Fruit fly (Drosophila melanogaster): ENCODE data around the gene Pits.
A peak's percentile ranks its signal among the peaks of the same experiment; 100 is the strongest.

Gene Pits

dm6 chrX:12581305-12581676 is 1.7 kb downstream of the Pits start:
- TF ChIP-seq Hr4 (GFP tag; optimal IDR thresholded peaks at IDR 0.05) (no peak), Ets21C (GFP tag; optimal IDR thresholded peaks at IDR 0.05) (no peak), Gug (GFP tag; IDR thresholded peaks at IDR 0.05) (no peak), spab (GFP tag; optimal IDR thresholded peaks at IDR 0.05) (no peak), Eip75B (GFP tag; optimal IDR thresholded peaks at IDR 0.05) (no peak), CG16779 (tag; optimal IDR thresholded peaks at IDR 0.05) (no peak), Hr39 (GFP tag; optimal IDR thresholded peaks at IDR 0.05) (no peak), Eip93F (GFP tag; optimal IDR thresholded peaks at IDR 0.05) (no peak), salr (GFP tag; optimal IDR thresholded peaks at IDR 0.05) (no peak)

dm6 chrX:12580498-12581304 is 2.3 kb downstream of the Pits start:
- TF ChIP-seq fd85E (GFP tag; optimal IDR thresholded peaks at IDR 0.05) (no peak), Eip75B (GFP tag; optimal IDR thresholded peaks at IDR 0.05) (no peak), lz (GFP tag; optimal IDR thresholded peaks at IDR 0.05) (no peak), CG9139 (GFP tag; optimal IDR thresholded peaks at IDR 0.05) (no peak), net (GFP tag; optimal IDR thresholded peaks at IDR 0.05) (no peak), Met (GFP tag; optimal IDR thresholded peaks at IDR 0.05) (peak; percentile 4), svp (GFP tag) (peak; percentile 98), vri (GFP tag; optimal IDR thresholded peaks at IDR 0.05) (peak; percentile 60), CG1621 (tag; optimal IDR thresholded peaks at IDR 0.05) (no peak), Sox14 (GFP tag; optimal IDR thresholded peaks at IDR 0.05) (no peak), Gug (GFP tag; IDR thresholded peaks at IDR 0.05) (no peak), fkh (GFP tag; optimal IDR thresholded peaks at IDR 0.05) (no peak), CG34406 (GFP tag; optimal IDR thresholded peaks at IDR 0.05) (peak; percentile 16), CG31627 (GFP tag; optimal IDR thresholded peaks at IDR 0.05) (peak; percentile 0), CG32006 (GFP tag; optimal IDR thresholded peaks at IDR 0.05) (peak; percentile 51), acj6 (GFP tag; optimal IDR thresholded peaks at IDR 0.05) (no peak), esn (GFP tag; optimal IDR thresholded peaks at IDR 0.05) (peak; percentile 2), Hr39 (GFP tag; optimal IDR thresholded peaks at IDR 0.05) (peak; percentile 35), CG11902 (GFP tag; optimal IDR thresholded peaks at IDR 0.05) (peak; percentile 14), Eip93F (GFP tag; optimal IDR thresholded peaks at IDR 0.05) (no peak), CG6276 (GFP tag; optimal IDR thresholded peaks at IDR 0.05) (peak; percentile 26), CG10631 (GFP tag; optimal IDR thresholded peaks at IDR 0.05) (peak; percentile 30), CG6808 (GFP tag; optimal IDR thresholded peaks at IDR 0.05) (no peak), Lpt (GFP tag; optimal IDR thresholded peaks at IDR 0.05) (no peak), CG16779 (tag; optimal IDR thresholded peaks at IDR 0.05) (no peak), CG7368 (GFP tag; optimal IDR thresholded peaks at IDR 0.05) (no peak), Sox15 (GFP tag; optimal IDR thresholded peaks at IDR 0.05) (no peak), Ets21C (GFP tag; optimal IDR thresholded peaks at IDR 0.05) (no peak), CG11294 (GFP tag; IDR thresholded peaks at IDR 0.05) (no peak), Blimp-1 (GFP tag; optimal IDR thresholded peaks at IDR 0.05) (no peak), CG3032 (tag; optimal IDR thresholded peaks at IDR 0.05) (no peak), ss (GFP tag; optimal IDR thresholded peaks at IDR 0.05) (no peak), Ets96B (tag; optimal IDR thresholded peaks at IDR 0.05) (no peak), dsx (GFP tag; optimal IDR thresholded peaks at IDR 0.05; ENCODE audit: poor library complexity, severe bottlenecking) (no peak), spab (GFP tag; optimal IDR thresholded peaks at IDR 0.05) (no peak), dac (GFP tag; optimal IDR thresholded peaks at IDR 0.05) (no peak), fd59A (GFP tag; optimal IDR thresholded peaks at IDR 0.05) (no peak), OdsH (GFP tag; optimal IDR thresholded peaks at IDR 0.05) (peak; percentile 19), CG6163 (GFP tag; IDR thresholded peaks at IDR 0.05) (0 out of 3 replicates have a peak, but pooled peaks have one; percentile 28), CG8632 (GFP tag; optimal IDR thresholded peaks at IDR 0.05) (no peak), CG8119 (GFP tag; IDR thresholded peaks at IDR 0.05) (no peak; the same call in 2 of the 3 replicates), CG11762 (GFP tag; optimal IDR thresholded peaks at IDR 0.05; ENCODE audit: insufficient read depth) (no peak), topi (GFP tag; optimal IDR thresholded peaks at IDR 0.05) (no peak), CG8319 (GFP tag; optimal IDR thresholded peaks at IDR 0.05) (no peak), Sox102F (GFP tag; optimal IDR thresholded peaks at IDR 0.05) (no peak)

All from whole organism, prepupa.